Fruit fly (Drosophila melanogaster) ovary, adult (tissue): ENCODE measurements around the gene emc.
A peak's percentile ranks its signal among the peaks of the same experiment; 100 is the strongest.

Source experiments
- CG17801 ChIP-seq: fragments of 200-800 bp; optimal IDR thresholded peaks from 2 replicates; lab custom pipeline; 2019; ENCODE audit warnings: missing biosample characterization, mild to moderate bottlenecking, missing genetic modification characterization, moderate library complexity; ENCODE audit not compliant: partially characterized antibody

Gene emc

DNA sequence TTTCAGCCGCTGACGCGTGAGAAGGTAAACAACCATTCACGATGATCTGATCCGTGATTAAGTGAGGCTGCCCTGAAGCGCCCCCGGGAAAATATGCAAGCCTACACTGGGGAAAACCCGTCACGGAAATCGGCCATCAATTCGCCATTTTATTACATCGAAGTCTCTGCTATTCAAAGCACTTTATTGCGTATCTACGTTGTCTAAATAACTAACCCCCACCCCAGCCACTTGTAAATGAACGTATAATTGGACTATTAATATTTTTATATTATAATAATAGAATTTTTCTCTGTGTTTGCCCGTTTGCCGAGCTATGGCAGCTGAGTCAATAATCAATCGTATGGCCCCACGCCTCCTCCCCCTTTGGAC lies 17.1 kb downstream of the emc start:
- no peak for TF ChIP-seq CG17801 (GFP tag; lab: Kevin White, UChicago)

DNA sequence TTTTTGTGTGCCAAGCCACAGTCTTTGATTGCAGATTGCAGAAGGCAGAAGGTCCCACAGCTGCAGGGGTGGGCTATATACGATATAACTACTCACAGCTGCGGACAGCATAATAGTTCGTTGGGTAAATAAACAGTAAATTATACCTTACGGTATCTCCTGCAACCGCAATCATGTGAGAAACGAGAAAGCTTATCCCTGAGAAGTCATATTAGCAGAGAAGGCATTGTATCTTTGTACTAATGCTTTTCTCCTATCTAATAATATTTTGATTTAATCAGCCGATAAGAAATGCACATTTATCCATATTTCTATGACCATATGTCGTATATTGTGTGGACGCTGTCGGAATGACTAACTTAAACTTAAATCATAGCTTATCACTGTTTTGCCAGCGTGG lies 17.7 kb downstream of the emc start:
- no peak for TF ChIP-seq CG17801 (GFP tag; lab: Kevin White, UChicago)

DNA sequence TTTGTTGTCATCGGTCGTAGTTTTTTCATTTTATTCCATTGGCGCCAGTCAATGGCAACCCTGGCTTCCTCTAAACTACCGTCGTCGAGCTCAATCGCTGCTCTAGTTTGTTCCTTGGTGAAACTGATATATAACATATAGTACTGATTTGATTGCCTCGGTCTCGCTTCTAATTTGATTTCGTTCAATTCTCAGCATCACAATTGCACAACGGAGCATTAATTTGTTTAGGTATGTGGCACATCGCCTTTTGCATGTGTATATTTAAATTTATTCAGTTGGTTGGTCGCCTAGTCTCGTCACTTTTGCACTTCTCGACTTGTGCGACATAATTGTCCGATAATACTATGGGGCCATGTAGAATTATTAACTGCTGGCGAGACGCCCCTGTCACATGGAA lies 18.5 kb downstream of the emc start:
- TF ChIP-seq CG17801 (GFP tag; lab: Kevin White, UChicago) = no peak

DNA sequence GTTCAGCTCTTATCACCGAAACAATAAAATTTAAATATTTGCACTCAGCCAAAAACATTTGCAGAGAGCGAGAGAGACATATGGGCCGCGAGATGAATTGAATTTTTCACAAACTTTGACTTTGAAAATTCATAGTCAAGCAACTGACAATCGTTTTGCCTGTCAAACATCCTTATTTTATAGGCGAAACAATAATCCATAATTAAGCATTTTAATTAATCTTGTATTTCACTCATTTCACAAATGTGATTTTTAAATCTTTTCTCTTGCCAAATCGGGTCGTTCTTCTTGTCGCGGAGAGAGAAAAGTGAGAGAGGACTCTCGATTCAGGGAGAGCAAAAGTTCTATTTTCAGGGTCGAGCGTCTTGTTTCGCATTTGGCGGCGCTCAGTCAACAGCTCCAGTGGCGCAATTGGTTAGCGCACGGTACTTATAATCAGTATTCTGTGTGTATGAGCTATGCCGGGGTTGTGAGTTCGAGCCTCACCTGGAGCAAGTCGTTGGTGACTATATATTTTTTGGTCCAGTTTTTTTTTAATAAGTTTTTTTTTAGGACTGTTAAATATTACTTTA lies 20.0 kb downstream of the emc start:
- TF ChIP-seq CG17801 (GFP tag; lab: Kevin White, UChicago) = peak; percentile 30

DNA sequence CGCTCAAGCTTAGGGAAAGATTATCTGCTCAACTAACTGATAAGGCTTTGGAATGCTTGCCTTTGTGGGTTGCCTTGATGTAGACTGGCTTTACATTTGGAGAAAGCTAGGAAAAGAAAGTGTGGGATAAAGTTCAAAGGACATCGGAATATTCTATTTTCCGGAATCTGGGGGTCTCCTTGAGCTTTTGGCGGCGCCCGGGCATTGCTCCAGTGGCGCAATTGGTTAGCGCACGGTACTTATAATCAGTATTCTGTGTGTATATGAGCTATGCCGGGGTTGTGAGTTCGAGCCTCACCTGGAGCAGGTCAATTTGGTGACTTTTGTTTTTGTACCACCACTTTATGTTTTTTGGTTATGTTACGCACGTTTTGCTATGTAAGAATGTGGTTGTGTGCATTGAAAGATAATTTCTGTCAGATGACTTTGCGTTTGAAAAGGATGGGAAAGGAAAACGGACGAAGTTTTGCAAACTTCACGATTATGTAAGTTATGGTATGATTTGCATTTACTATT lies 21.0 kb downstream of the emc start:
- no peak for TF ChIP-seq CG17801 (GFP tag; lab: Kevin White, UChicago)

DNA sequence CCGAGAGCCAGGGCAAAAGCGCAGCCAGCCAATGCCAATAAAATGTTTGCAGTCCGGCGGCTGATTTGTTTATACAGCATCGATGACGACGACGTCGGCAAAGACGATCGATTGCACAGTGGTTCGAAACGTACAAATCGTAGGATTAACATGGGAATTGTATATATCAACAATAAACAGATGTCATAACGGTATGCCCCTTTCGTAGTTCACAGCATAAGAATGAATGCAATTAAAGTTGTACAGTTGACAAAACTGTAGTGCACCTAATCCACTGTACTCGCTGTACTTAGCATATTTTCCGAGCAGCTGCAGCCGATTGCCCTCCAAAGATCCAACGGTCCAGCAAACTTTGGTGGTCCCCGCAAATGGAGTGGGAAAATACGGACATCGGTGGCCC lies 22.2 kb downstream of the emc start:
- TF ChIP-seq CG17801 (GFP tag; lab: Kevin White, UChicago) = no peak

DNA sequence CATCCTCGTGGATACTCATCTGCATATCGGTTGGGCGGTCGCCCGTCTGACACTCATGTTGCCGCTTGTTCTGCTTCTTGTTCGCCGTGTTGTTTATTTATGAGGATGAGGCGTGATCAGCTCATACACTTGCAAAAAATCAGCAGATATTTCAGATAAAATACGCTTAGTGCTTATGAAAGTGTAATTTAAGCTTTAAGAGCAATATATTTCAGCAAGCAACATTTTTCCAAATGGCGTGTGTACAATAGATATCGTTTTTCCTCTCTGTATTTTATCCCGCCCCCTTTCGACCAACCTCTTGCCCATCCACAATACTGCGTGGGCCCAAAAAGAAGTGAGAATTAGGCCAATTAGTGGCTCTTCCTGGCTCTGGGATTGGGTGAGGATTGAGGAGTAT lies 23.0 kb downstream of the emc start:
- TF ChIP-seq CG17801 (GFP tag; lab: Kevin White, UChicago) = no peak

dm6 chr3L:774209-775052 lies 25.2 kb downstream of the emc start:
- TF ChIP-seq CG17801 (GFP tag; lab: Kevin White, UChicago) = no peak

DNA sequence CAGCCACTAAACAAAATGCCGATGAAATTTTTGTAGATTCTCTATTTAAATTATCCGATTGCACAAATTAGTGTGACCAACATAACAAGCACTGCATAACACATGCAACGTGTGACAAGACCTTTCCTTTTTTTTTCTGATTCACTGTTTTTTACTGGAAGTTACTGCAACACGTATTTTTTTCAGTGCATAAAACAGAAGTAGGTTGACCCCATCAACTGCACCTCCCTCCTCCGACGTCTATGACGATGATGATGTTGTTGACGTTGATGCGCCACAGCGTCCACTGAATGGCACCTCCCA lies 25.8 kb downstream of the emc start:
- TF ChIP-seq CG17801 (GFP tag; lab: Kevin White, UChicago) = no peak

dm6 chr3L:776201-776600 lies 27.0 kb downstream of the emc start:
- TF ChIP-seq CG17801 (GFP tag; lab: Kevin White, UChicago) = no peak

DNA sequence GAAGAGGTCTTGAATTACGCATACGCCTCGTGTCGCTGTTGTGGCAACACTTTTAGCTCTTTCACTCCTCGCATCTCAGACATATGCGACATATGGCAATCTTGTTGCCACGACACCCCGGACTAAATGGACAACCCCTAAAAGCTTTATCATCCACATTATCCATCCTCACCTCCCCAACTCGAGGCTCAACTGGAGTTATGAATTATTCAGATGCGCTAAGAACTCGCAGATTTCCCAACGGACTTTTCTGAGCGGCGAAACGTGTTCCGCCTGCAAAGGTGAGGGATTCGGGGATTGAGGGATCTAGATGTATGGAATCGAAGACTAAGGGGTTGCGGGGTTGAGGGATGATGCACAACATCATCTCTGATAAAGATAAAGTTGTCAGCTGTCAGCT lies 27.5 kb downstream of the emc start:
- TF ChIP-seq CG17801 (GFP tag; lab: Kevin White, UChicago) = no peak

dm6 chr3L:777299-777699 lies 28.1 kb downstream of the emc start:
- peak; percentile 36 for TF ChIP-seq CG17801 (GFP tag; lab: Kevin White, UChicago)

- no peak for TF ChIP-seq CG17801 (GFP tag; lab: Kevin White, UChicago)
Observed at dm6 chr3L:778977-779376, 29.8 kb downstream of the emc start.

- no peak for TF ChIP-seq CG17801 (GFP tag; lab: Kevin White, UChicago)
Observed at dm6 chr3L:780489-780866, 31.3 kb downstream of the emc start.

DNA sequence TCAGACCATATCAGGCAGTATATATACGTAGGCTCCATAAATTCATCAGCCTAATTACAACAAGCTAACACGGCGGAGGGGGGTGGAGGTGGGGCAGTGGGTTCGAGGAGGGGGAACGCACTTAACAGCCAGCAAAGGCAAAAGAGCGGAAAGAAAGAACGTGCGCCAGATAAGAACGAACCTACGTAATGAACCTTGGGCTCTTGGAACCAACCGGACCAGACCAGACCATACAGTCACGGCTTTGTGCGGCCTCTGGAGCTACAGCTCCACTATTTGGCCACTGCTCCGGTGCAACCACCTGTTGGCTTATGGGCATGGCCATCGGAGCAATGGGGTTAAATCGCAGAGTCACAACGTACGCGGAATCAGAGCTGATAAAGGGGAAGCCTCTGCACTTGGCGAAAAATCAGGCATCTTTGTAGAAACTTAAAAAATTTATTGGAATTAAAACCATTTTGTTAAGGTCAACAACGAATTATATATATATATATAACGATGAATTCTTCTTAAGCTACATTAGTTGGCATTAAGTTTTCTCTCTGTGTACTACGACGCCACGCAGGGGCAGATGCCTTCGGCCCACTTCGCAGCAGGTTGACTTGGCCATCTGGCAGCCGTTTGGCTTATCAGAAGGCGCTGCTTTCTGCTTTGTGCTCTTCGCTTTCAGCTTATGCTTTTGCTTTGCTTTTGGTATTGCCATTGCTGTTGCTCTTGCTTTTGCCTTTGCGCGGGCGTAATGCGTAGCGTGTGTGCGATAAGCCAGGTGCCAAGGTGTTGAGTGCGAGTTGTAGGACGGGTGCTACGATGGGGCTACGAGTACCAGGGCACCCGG lies 31.9 kb downstream of the emc start:
- no peak for TF ChIP-seq CG17801 (GFP tag; lab: Kevin White, UChicago)
